Worm (Caenorhabditis elegans): Measurements from ENCODE around the gene F14D7.1.

ce11 chrV:14311115-14311514 lies 21.9 kb upstream of the F14D7.1 start, which contains the start of gene ddn-3:
- TF ChIP-seq lin-26 (GFP tag; IDR thresholded peaks at IDR 0.05): no peak
- no peak for TF ChIP-seq nhr-90 (tag; optimal IDR thresholded peaks at IDR 0.05)
- no peak for TF ChIP-seq pha-4 (tag; optimal IDR thresholded peaks at IDR 0.05)
